Worm (Caenorhabditis elegans) whole organism, L3 larva: ENCODE data around the gene Y32B12B.2.

Source experiments
- R02D3.7 ChIP-seq: fragments of 150-350 bp; optimal IDR thresholded peaks from 2 replicates; lab custom pipeline; 2014; ENCODE audit warnings: missing biosample characterization, missing genetic modification characterization
- ama-1 ChIP-seq: fragments of 150-350 bp; optimal IDR thresholded peaks from 2 replicates; lab custom pipeline; 2018
- elt-1 ChIP-seq: fragments of 150-350 bp; optimal IDR thresholded peaks from 2 replicates; lab custom pipeline; 2014; ENCODE audit warnings: missing biosample characterization, missing genetic modification characterization
- mml-1 ChIP-seq: fragments of 150-350 bp; sonication (generic microtip); optimal IDR thresholded peaks from 3 replicates; lab custom pipeline; 2014; ENCODE audit warnings: missing biosample characterization, missing genetic modification characterization
- nhr-11 ChIP-seq: fragments of 150-350 bp; optimal IDR thresholded peaks from 2 replicates; lab custom pipeline; 2014; ENCODE audit warnings: missing biosample characterization, missing genetic modification characterization
- nhr-25 ChIP-seq: sonication (generic microtip); optimal IDR thresholded peaks from 2 replicates; lab custom pipeline; 2017; ENCODE audit warnings: missing biosample characterization, missing genetic modification characterization
- nhr-43 ChIP-seq: sonication (generic microtip); optimal IDR thresholded peaks from 2 replicates; lab custom pipeline; 2016; ENCODE audit warnings: mild to moderate bottlenecking, missing genetic modification characterization, missing compliant biosample characterization; ENCODE audit not compliant: poor library complexity, severe bottlenecking
- pqm-1 ChIP-seq: fragments of 150-350 bp; optimal IDR thresholded peaks from 2 replicates; lab custom pipeline; 2017; ENCODE audit warnings: missing biosample characterization, missing genetic modification characterization, inconsistent platforms

- TF ChIP-seq pqm-1 (tag; lab: Kevin White, UChicago) (no peak), mml-1 (tag; lab: Kevin White, UChicago) (no peak), nhr-11 (tag; lab: Kevin White, UChicago) (no peak), nhr-43 (no peak), R02D3.7 (tag; lab: Kevin White, UChicago) (no peak), nhr-25 (no peak), elt-1 (tag; lab: Kevin White, UChicago) (no peak), ama-1 (lab: Kevin White, UChicago) (no peak)
Observed at ce11 chrV:16588428-16588827, 50.2 kb downstream of the Y32B12B.2 start, which contains the start of gene srw-73.
